Fruit fly (Drosophila melanogaster): ENCODE measurements around the gene Spg7.
A peak's percentile ranks its signal among the peaks of the same experiment; 100 is the strongest.

Gene Spg7

DNA sequence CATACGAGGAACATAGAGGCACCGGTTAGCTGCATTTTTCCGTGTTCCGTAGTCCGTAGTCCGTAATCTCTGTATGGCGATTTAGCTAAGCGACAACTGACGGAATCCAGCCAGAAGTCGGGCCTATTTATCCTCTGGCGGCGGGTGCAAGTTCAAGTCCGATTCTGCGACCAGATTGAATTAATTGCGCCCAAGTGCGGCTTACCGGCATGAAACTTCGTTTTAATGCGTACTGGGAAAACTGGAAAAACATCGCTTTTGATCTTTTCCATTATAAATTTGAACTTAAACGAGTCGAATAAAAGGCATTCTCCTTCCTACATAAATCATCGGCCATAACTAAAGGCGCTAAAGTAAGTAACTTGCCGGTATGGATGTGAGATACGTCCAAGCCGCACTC, 4.2 kb downstream of the Spg7 start, which contains the start of gene dyw:
TSS of gene dyw (minus strand) at position 101 of the 400 bp plus-strand sequence.
- TF ChIP-seq Abd-B (GFP tag; optimal IDR thresholded peaks at IDR 0.05) = no peak
- TF ChIP-seq CG32264 (GFP tag; optimal IDR thresholded peaks at IDR 0.05) = no peak
- no peak for TF ChIP-seq dl (GFP tag; optimal IDR thresholded peaks at IDR 0.05; ENCODE audit: insufficient read depth in 1 of 2, partially characterized antibody in 2 of 2)
- TF ChIP-seq Sp1 (GFP tag; optimal IDR thresholded peaks at IDR 0.05) = no peak

DNA sequence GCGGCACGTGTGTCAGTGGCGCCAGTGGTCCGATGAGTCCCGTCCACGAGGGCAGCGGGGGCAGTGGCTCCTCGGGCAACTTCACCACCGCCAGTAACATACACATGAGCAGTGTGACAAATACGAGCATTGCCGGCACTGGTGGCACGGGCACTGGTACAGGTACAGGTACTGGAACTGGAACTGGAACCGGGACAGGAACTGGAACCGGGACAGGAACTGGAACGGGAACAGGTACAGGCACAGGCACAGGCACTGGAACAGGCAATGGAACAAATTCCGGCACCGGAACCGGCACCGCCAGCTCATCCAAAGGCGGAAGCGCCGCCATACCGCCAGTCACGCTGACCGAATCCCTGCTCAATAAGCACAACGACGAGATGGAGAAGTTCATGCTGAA, 7.6 kb downstream of the Spg7 start:
- TF ChIP-seq dsf (GFP tag; optimal IDR thresholded peaks at IDR 0.05; ENCODE audit: borderline replicate concordance) = no peak
- no peak for TF ChIP-seq Vsx2 (GFP tag; optimal IDR thresholded peaks at IDR 0.05; ENCODE audit: partially characterized antibody)
- no peak for TF ChIP-seq woc (GFP tag; optimal IDR thresholded peaks at IDR 0.05)
- no peak for TF ChIP-seq tai (GFP tag; optimal IDR thresholded peaks at IDR 0.05)
- no peak for TF ChIP-seq Rel (GFP tag; optimal IDR thresholded peaks at IDR 0.05)
- TF ChIP-seq Rel (tag; optimal IDR thresholded peaks at IDR 0.05) = no peak
- no peak for TF ChIP-seq Abd-B (GFP tag; optimal IDR thresholded peaks at IDR 0.05)
- no peak for TF ChIP-seq psq (GFP tag; optimal IDR thresholded peaks at IDR 0.05)
- TF ChIP-seq dl (GFP tag; optimal IDR thresholded peaks at IDR 0.05; ENCODE audit: insufficient read depth in 1 of 2, partially characterized antibody in 2 of 2) = no peak
- TF ChIP-seq CrebA (GFP tag; optimal IDR thresholded peaks at IDR 0.05; ENCODE audit: borderline replicate concordance) = no peak

DNA sequence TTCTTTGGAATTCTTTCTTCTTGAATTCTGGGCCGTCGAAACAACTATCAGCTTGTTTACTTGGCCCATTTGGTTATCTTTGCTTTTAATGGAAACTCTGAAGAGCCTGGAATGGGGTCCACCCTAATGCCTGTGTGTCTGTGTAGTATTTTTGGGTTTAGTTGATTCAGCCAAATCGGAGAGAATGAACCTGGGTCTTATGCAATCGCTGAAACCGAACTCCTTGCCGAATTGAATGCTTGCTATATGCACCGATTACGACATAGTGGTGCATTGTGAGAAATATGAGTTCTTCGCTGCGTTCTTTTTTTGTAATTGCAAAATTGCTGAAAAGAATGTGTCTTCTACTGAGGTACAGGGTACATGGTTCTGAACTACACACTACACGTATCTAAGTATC, 11.1 kb downstream of the Spg7 start:
- TF ChIP-seq psq (GFP tag; optimal IDR thresholded peaks at IDR 0.05) (no peak), fru (GFP tag; optimal IDR thresholded peaks at IDR 0.05) (no peak), foxo (GFP tag; optimal IDR thresholded peaks at IDR 0.05) (no peak), dmrt93B (GFP tag; optimal IDR thresholded peaks at IDR 0.05) (no peak), tai (GFP tag; optimal IDR thresholded peaks at IDR 0.05) (no peak), Hr83 (GFP tag; optimal IDR thresholded peaks at IDR 0.05; ENCODE audit: poor library complexity, severe bottlenecking) (no peak), CG9705 (GFP tag; optimal IDR thresholded peaks at IDR 0.05) (no peak), CrebA (GFP tag; optimal IDR thresholded peaks at IDR 0.05; ENCODE audit: borderline replicate concordance) (no peak), sage (GFP tag; optimal IDR thresholded peaks at IDR 0.05) (no peak), CG32264 (GFP tag; optimal IDR thresholded peaks at IDR 0.05) (no peak), Mio (GFP tag; optimal IDR thresholded peaks at IDR 0.05) (no peak), Vsx2 (GFP tag; optimal IDR thresholded peaks at IDR 0.05; ENCODE audit: partially characterized antibody) (no peak), rgr (GFP tag; optimal IDR thresholded peaks at IDR 0.05) (no peak), pan (optimal IDR thresholded peaks at IDR 0.05) (no peak), GATAd (GFP tag; optimal IDR thresholded peaks at IDR 0.05) (no peak)

DNA sequence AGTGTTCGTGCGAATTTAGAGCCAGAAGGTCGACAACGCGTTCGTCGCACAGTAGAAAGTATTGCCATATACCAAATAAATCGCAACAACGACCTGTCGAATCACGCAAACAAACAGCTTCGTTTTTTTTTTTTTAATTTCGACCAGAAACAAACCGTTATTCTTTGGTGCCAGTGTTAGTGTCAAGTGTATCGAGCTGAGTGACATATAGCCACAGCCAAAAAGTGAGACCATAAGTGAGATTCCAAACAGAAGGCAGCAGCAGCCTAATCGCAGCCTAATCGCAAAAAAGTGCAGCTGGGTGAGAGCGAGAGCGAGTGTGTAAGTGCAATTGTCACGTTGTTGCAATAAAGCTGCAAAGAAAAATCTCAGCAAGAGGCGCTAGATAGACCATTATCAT, 12.4 kb downstream of the Spg7 start, which contains the start of gene per:
TSS of gene per (plus strand) at position 1 of the 400 bp plus-strand sequence.
- no peak for TF ChIP-seq CrebA (GFP tag; optimal IDR thresholded peaks at IDR 0.05; ENCODE audit: borderline replicate concordance)
- no peak for TF ChIP-seq Dif (GFP tag; optimal IDR thresholded peaks at IDR 0.05; ENCODE audit: partially characterized antibody)
- TF ChIP-seq ey (GFP tag; optimal IDR thresholded peaks at IDR 0.05) = no peak
- TF ChIP-seq dmrt93B (GFP tag; optimal IDR thresholded peaks at IDR 0.05) = no peak
- no peak for TF ChIP-seq woc (GFP tag; optimal IDR thresholded peaks at IDR 0.05)
- TF ChIP-seq usp (GFP tag; optimal IDR thresholded peaks at IDR 0.05) = no peak
- no peak for TF ChIP-seq CG32264 (GFP tag; optimal IDR thresholded peaks at IDR 0.05)
- no peak for TF ChIP-seq dsf (GFP tag; optimal IDR thresholded peaks at IDR 0.05; ENCODE audit: borderline replicate concordance)
- no peak for TF ChIP-seq Abd-B (GFP tag; optimal IDR thresholded peaks at IDR 0.05)
- TF ChIP-seq GATAd (GFP tag; optimal IDR thresholded peaks at IDR 0.05) = no peak
- no peak for TF ChIP-seq Myc (optimal IDR thresholded peaks at IDR 0.05)
- no peak for TF ChIP-seq Hr78 (GFP tag; optimal IDR thresholded peaks at IDR 0.05)
- TF ChIP-seq Sp1 (GFP tag; optimal IDR thresholded peaks at IDR 0.05) = no peak
- TF ChIP-seq Hr83 (GFP tag; optimal IDR thresholded peaks at IDR 0.05; ENCODE audit: poor library complexity, severe bottlenecking) = no peak
- no peak for TF ChIP-seq N (GFP tag; optimal IDR thresholded peaks at IDR 0.05)
- no peak for TF ChIP-seq Vsx2 (GFP tag; optimal IDR thresholded peaks at IDR 0.05; ENCODE audit: partially characterized antibody)
- no peak for TF ChIP-seq psq (GFP tag; optimal IDR thresholded peaks at IDR 0.05)

DNA sequence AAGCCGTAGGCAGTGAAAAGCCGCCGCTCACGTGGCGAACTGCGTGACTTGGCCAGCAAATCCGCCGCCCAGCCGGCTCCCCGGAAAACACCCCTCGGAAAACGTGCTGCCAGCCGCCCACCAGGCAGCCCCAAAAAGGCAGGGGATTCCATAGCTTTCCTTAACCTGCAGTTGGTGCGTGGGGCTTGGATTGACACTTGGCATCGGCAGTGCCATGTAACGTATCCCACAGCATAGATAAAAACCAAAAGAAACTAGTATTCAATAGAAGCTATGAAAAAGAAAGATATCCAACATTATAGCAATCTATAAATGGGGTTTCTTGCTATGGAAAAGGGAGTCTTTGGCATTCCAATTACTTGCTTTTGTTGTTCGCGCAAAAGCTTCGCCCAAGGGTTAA, 13.0 kb downstream of the Spg7 start:
- no peak for TF ChIP-seq usp (GFP tag; optimal IDR thresholded peaks at IDR 0.05)
- no peak for TF ChIP-seq Rel (GFP tag; optimal IDR thresholded peaks at IDR 0.05)
- peak; percentile 55 for TF ChIP-seq Rel (tag; optimal IDR thresholded peaks at IDR 0.05)

DNA sequence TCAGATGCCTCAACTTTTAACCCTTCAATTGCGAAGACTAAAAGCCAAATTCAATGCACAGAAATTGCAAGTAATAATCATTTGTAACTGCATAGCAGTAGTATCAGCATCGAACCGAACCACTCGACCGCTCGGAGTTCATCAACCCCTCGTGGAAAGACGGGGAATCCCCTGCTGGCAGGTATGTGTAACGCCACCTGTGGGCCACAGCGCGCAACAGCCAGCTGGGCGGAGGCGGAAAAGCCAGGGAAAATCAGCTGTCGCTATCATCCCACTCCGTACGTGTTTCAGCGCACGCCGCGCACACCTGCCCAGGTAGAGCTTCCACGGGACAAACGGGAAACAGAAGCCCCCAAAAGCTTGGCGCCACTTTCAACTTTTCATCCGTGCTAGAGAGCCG, 13.6 kb downstream of the Spg7 start:
- TF ChIP-seq Rel (GFP tag; optimal IDR thresholded peaks at IDR 0.05) = no peak
- TF ChIP-seq Rel (tag; optimal IDR thresholded peaks at IDR 0.05) = peak; percentile 54
- TF ChIP-seq sage (GFP tag; optimal IDR thresholded peaks at IDR 0.05) = no peak

All from whole organism, wandering third instar larva.